Worm (Caenorhabditis elegans): ENCODE measurements around the gene tmed-4.

tmed-4 gene

ce11 chrV:19994665-19995064 lies 45.8 kb upstream of the tmed-4 start:
- no peak for TF ChIP-seq dpl-1 (GFP tag; optimal IDR thresholded peaks at IDR 0.05)
- TF ChIP-seq nhr-80 (tag; optimal IDR thresholded peaks at IDR 0.05): peak; percentile 51

ce11 chrV:19994093-19994492 lies 45.2 kb upstream of the tmed-4 start, which contains the start of gene Y60A3A.25:
Gene Y60A3A.25, minus strand, starts transcription at chrV:19994193.
- TF ChIP-seq egl-18 (GFP tag; IDR thresholded peaks at IDR 0.05) (no peak), F52B5.7 (tag; optimal IDR thresholded peaks at IDR 0.05) (no peak), snpc-1.1 (tag; optimal IDR thresholded peaks at IDR 0.05; ENCODE audit: insufficient read depth) (no peak), repo-1 (tag; optimal IDR thresholded peaks at IDR 0.05) (no peak), attf-3 (GFP tag; conservative IDR thresholded peaks at IDR 0.05) (no peak), unc-62 (GFP tag; optimal IDR thresholded peaks at IDR 0.05) (no peak), rcor-1 (GFP tag; IDR thresholded peaks at IDR 0.05) (no peak), him-1 (tag; optimal IDR thresholded peaks at IDR 0.05) (no peak), unc-130 (GFP tag; optimal IDR thresholded peaks at IDR 0.05) (no peak), dpff-1 (tag; optimal IDR thresholded peaks at IDR 0.05) (no peak), ztf-18 (tag; optimal IDR thresholded peaks at IDR 0.05) (no peak), die-1 (tag; optimal IDR thresholded peaks at IDR 0.05) (no peak), lin-40 (tag; optimal IDR thresholded peaks at IDR 0.05) (no peak), nhr-80 (tag; optimal IDR thresholded peaks at IDR 0.05) (no peak), let-607 (tag; optimal IDR thresholded peaks at IDR 0.05) (no peak), sea-2 (GFP tag; IDR thresholded peaks at IDR 0.05) (no peak), efl-1 (GFP tag; optimal IDR thresholded peaks at IDR 0.05) (no peak), rpc-1 (optimal IDR thresholded peaks at IDR 0.05) (no peak), rpc-1 (tag; optimal IDR thresholded peaks at IDR 0.05) (no peak)

ce11 chrV:19987684-19988083 lies 38.8 kb upstream of the tmed-4 start, which contains the start of gene sri-67:
Gene sri-67, plus strand, starts transcription at chrV:19987984.
- no peak for TF ChIP-seq hsf-1 (GFP tag; IDR thresholded peaks at IDR 0.05)
- TF ChIP-seq tlf-1 (GFP tag; optimal IDR thresholded peaks at IDR 0.05): no peak
- TF ChIP-seq lsl-1 (GFP tag; optimal IDR thresholded peaks at IDR 0.05): no peak
- TF ChIP-seq tbx-9 (tag; optimal IDR thresholded peaks at IDR 0.05; ENCODE audit: borderline replicate concordance): no peak
- TF ChIP-seq rcor-1 (GFP tag; IDR thresholded peaks at IDR 0.05): no peak
- no peak for TF ChIP-seq Y53F4B.3 (GFP tag; IDR thresholded peaks at IDR 0.05)
- no peak for TF ChIP-seq nhr-90 (tag; optimal IDR thresholded peaks at IDR 0.05)
- no peak for TF ChIP-seq fkh-3 (tag; optimal IDR thresholded peaks at IDR 0.05)
- no peak for TF ChIP-seq chd-7 (tag; optimal IDR thresholded peaks at IDR 0.05)
- no peak for TF ChIP-seq attf-5 (GFP tag; optimal IDR thresholded peaks at IDR 0.05)
- no peak for TF ChIP-seq die-1 (tag; optimal IDR thresholded peaks at IDR 0.05)
- no peak for TF ChIP-seq hlh-12 (tag; optimal IDR thresholded peaks at IDR 0.05)
- TF ChIP-seq lsy-27 (tag; optimal IDR thresholded peaks at IDR 0.05; ENCODE audit: borderline replicate concordance, insufficient read depth): no peak
- no peak for TF ChIP-seq bed-2 (GFP tag; IDR thresholded peaks at IDR 0.05)
- no peak for TF ChIP-seq rec-8 (tag; optimal IDR thresholded peaks at IDR 0.05)
- TF ChIP-seq ceh-91 (GFP tag; IDR thresholded peaks at IDR 0.05): no peak
- no peak for TF ChIP-seq ztf-22 (GFP tag; optimal IDR thresholded peaks at IDR 0.05)

ce11 chrV:19986788-19987187 lies 37.9 kb upstream of the tmed-4 start:
- TF ChIP-seq F57C9.4 (tag; optimal IDR thresholded peaks at IDR 0.05) (no peak), bed-1 (GFP tag; IDR thresholded peaks at IDR 0.05) (0 out of 2 replicates have a peak, but pooled peaks have one; percentile 52), snpc-1.1 (tag; optimal IDR thresholded peaks at IDR 0.05; ENCODE audit: insufficient read depth) (peak; percentile 58), ccch-3 (GFP tag; optimal IDR thresholded peaks at IDR 0.05) (no peak), snpc-4 (GFP tag; optimal IDR thresholded peaks at IDR 0.05) (no peak), snpc-4 (tag; optimal IDR thresholded peaks at IDR 0.05) (peak in 2 of 4 experiments; percentile 69 to 75)
